Fruit fly (Drosophila melanogaster): ENCODE results near the gene CG44194.

dm6 chr3R:12997550-12998233 is at the start of gene CG44194, which contains the start of the genes CG17327 and CG7518:
- TF ChIP-seq HLH106 (tag; optimal IDR thresholded peaks at IDR 0.05) (no peak), foxo (GFP tag; optimal IDR thresholded peaks at IDR 0.05) (no peak), CrebA (GFP tag; optimal IDR thresholded peaks at IDR 0.05; ENCODE audit: borderline replicate concordance) (no peak), psq (GFP tag; optimal IDR thresholded peaks at IDR 0.05) (peak; percentile 7), rgr (GFP tag; optimal IDR thresholded peaks at IDR 0.05) (no peak)

Data from whole organism, wandering third instar larva.